Fruit fly (Drosophila melanogaster) Kc167 (cell line): ENCODE results near the gene CG17141.

Experiments
- Myc ChIP-seq: fragments of >200 bp; optimal IDR thresholded peaks from 2 replicates; lab custom pipeline; 2017; ENCODE audit warnings: missing external identifiers
- Sin3A ChIP-seq: fragments of >200 bp; optimal IDR thresholded peaks from 2 replicates; lab custom pipeline; 2018; ENCODE audit warnings: missing external identifiers
- h ChIP-seq: fragments of >200 bp; optimal IDR thresholded peaks from 3 replicates; lab custom pipeline; 2018; ENCODE audit warnings: missing external identifiers
- insv ChIP-seq: fragments of >200 bp; optimal IDR thresholded peaks from 3 replicates; lab custom pipeline; 2018; ENCODE audit warnings: missing external identifiers
- psq ChIP-seq: fragments of >200 bp; optimal IDR thresholded peaks from 2 replicates; lab custom pipeline; 2017; ENCODE audit warnings: missing external identifiers
- ttk ChIP-seq: sonication (Bioruptor generic); optimal IDR thresholded peaks from 2 replicates; lab custom pipeline; 2017; ENCODE audit warnings: missing external identifiers

The CG17141 gene

DNA sequence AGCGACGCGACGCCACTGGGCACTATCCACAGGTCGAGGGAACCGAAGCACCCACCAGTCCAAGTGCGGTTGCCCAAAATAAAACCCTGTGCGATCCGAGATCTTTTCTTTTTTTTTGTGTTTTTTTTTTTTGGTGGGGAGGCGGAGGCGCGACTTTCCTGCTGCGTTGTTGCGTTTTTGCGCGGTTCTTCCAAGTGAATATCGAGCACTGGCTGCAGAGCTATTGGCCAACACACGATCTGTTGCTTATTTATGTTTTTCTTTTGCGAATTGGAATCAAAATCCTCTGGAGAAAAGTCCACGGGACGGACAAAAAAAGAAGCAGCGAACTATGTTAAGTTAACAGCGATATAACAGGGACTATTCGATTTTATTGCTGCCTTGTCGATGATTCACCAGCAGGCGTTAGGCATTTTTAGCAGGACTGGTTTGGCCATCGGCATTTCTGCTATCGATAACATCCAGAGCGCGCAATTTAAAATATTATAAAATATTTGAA is 26.5 kb downstream of the CG17141 start, which contains the start of gene wge:
Gene wge (minus strand): TSS at position 343 of the 499 bp plus-strand sequence.
- TF ChIP-seq h, result no peak
- peak; percentile 23 for TF ChIP-seq psq

DNA sequence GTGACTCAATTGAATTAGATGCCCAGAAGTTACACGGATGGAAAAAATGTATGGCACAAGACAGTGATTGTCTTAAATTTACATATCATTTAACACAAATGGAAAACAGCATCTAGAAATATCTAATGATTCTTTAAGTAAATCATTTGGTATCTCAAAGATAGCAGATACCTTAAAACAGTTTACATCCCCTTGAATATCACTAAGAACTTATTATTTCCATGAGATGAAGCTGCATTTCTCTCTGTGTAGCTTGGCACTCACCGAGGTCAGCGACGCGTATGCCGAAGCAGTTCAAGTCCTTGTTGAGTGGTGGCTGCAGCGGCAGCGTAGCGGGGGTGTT is 27.8 kb downstream of the CG17141 start:
- TF ChIP-seq Sin3A (lab: Kevin White, UChicago) (no peak), h (no peak), Myc (lab: Kevin White, UChicago) (no peak), ttk (lab: Kevin White, UChicago) (no peak), psq (no peak), insv (lab: Kevin White, UChicago) (no peak)

DNA sequence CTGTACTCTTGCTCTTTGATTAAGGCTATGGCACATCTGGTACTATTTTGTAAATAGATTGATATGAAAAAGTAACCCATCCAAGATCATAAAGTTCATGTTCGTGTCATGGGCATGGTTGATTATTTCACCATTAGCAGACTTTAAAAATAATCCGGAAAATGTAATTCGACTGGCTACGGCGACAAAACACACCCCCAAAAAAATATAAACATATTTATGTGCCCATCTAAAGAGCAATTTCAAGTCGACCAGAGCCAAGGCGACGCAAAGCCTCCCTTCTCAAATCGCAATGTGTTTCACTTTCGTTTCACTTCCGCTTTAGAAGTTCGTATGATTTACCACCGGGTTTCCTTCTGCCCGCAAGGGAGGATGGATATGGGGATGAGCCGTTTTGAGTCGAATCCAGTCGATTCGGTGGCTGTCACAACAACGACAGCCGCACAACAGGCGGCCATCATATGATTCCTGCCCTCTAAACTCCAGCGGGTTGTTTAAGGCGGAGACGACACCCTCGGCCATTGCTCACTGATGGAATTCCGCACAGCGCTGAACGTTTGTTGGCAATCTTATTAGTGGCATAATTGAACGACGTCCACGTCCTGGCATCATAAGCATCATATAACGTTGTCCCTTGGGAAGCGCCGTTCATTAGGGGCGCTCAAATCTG is 28.3 kb downstream of the CG17141 start:
- TF ChIP-seq h, result no peak
- TF ChIP-seq Myc (lab: Kevin White, UChicago), result no peak
- TF ChIP-seq insv (lab: Kevin White, UChicago), result no peak
- TF ChIP-seq Sin3A (lab: Kevin White, UChicago), result no peak
- TF ChIP-seq psq, result no peak
- no peak for TF ChIP-seq ttk (lab: Kevin White, UChicago)

DNA sequence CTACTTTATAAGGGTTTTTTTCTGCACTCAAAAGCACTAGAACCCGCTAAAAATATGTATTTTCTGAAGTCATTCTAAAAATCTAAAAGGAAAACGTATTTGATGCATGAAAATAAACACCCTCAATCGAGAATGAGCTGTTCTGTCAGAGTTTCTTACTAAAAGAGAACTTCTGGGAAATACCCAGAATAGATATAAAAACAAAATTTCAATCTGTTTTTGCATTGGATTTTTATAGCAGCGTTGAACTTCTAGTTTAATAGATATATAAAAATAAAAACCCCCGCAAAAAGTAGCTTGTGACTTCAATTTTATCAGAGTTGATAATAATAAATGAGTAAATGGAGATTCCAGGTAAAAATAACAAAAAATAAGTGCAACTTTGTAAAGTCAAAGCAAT is 29.0 kb downstream of the CG17141 start:
- TF ChIP-seq Sin3A (lab: Kevin White, UChicago) (no peak), insv (lab: Kevin White, UChicago) (no peak)

DNA sequence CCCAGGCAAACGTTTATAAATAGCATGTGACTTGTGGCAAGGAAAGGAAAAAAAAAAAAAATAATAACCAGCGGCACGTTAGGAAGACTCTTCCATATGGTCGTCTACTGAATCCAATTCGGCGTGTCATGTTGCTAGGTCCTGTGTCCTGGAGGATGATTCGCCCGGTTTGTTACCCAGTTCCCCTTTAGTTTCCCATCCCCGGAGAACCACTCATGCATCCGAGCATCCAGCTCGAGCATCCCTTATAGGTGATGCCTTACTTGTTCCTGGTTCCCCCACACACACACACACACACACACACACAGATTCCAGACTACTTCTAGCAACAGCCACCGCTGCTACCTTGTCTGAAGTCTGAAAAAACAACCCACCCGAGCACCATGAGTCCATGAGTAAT is 29.5 kb downstream of the CG17141 start:
- TF ChIP-seq insv (lab: Kevin White, UChicago) (no peak), ttk (lab: Kevin White, UChicago) (no peak), Myc (lab: Kevin White, UChicago) (no peak), h (no peak), Sin3A (lab: Kevin White, UChicago) (no peak), psq (no peak)

DNA sequence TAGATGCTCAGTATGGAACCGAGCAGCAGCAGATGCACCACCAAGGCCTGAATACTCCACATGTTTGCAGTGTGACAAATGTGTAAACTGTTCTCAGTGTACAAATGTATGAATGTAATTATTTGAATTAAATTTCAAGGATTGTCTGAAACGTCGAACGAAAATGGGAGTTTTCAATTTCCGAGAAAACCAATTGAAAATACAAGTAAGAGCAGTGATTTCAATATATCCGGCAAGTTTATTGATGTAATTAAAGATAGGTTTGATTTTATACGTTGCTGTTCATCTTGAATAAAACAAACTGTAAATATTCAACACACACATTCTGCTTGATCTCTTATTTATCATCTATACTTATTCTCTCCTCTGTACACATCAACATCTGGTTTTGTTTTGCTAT is 36.7 kb downstream of the CG17141 start, which contains the start of gene CG4907:
Gene CG4907 (minus strand): TSS at position 101 of the 400 bp plus-strand sequence.
- TF ChIP-seq ttk (lab: Kevin White, UChicago) (no peak), psq (no peak), Myc (lab: Kevin White, UChicago) (no peak), insv (lab: Kevin White, UChicago) (no peak), Sin3A (lab: Kevin White, UChicago) (no peak), h (no peak)

DNA sequence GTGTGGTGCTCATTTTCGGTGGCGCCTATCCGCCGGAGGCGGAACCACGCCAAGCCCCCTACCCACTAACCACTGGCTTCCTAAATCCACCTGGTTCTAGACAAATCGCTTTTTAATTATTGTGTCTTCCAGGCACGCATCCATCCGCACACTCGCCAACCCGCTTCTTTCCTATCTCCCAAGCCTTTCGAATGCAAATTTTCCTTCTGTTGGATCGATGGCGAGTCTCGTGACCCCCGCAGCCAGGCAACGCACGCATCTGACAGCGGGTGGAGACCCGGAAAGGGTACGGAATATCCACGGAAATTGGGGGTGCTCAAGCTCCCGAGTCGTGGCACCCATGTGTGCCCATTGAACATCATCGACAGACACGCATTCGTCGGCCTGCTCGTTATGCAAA is 40.2 kb downstream of the CG17141 start, which contains the start of gene CG13842:
Gene CG13842 (minus strand): TSS at position 101 of the 400 bp plus-strand sequence.
- TF ChIP-seq Myc (lab: Kevin White, UChicago) (no peak), insv (lab: Kevin White, UChicago) (no peak)

DNA sequence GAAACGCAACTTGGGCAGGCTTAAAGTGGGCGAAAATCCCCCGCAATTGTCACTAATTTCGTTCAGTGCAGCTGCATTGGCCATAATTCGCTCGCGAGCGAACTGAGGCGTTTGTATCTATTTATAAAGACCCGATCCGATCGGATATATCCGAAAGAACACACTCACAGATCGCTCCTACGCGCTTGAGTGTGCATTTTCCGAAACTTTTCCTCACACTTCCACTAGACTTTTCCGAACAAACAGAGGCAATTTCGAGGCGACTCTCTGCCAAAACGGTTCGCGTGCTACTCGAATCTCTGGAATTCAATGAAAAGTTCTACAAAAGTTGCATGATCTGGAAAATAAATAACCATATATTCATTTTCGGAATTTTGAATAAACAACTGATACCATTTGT is 45.6 kb downstream of the CG17141 start, which contains the start of the genes CG6972 and CCAP:
Gene CG6972 (plus strand): TSS at position 215 of the 400 bp plus-strand sequence.
Gene CCAP (minus strand): TSS at position 292 of the 400 bp plus-strand sequence.
- no peak for TF ChIP-seq Myc (lab: Kevin White, UChicago)
- no peak for TF ChIP-seq psq

DNA sequence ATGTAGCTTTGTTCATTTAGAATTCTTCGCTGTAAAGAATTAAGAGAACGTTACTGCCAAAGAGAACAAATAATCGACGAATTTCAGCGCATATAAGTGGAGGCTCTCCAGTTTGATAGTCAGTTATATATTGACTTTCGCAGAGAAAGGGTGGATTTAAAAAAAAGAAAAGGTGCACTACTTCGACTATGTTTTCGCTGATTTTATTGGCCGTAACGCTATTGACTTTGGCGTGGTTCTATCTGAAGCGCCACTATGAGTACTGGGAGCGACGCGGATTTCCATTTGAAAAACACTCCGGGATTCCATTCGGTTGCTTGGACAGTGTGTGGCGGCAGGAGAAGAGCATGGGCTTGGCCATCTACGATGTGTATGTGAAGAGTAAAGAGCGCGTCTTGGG is 49.2 kb downstream of the CG17141 start, which contains the start of gene Cyp6d4:
Gene Cyp6d4 (plus strand): TSS at position 112 of the 400 bp plus-strand sequence.
- TF ChIP-seq Myc (lab: Kevin White, UChicago) (no peak), h (no peak), psq (no peak), insv (lab: Kevin White, UChicago) (no peak), Sin3A (lab: Kevin White, UChicago) (no peak), ttk (lab: Kevin White, UChicago) (no peak)
